Fruit fly (Drosophila melanogaster) whole organism, embryonic: ENCODE data around the gene Sfp33A4.
A peak's percentile ranks its signal among the peaks of the same experiment; 100 is the strongest.

ENCODE experiments used
- Atf-2 ChIP-seq: fragments of 200-800 bp; sonication (Bioruptor generic); optimal IDR thresholded peaks from 2 replicates; lab custom pipeline; 2016; ENCODE audit warnings: missing biosample characterization, missing genetic modification characterization
- B-H1 ChIP-seq: fragments of 200-800 bp; sonication (Bioruptor generic); IDR thresholded peaks from 3 replicates; pipeline ENCODE4 v1.3.6; 2022; ENCODE audit warnings: missing biosample characterization, missing genetic modification characterization
- CG10979 ChIP-seq: fragments of 200-800 bp; sonication (Bioruptor generic); optimal IDR thresholded peaks from 2 replicates; lab custom pipeline; 2018; ENCODE audit warnings: missing biosample characterization, mild to moderate bottlenecking, missing genetic modification characterization, moderate library complexity
- CG11560 ChIP-seq: fragments of 200-800 bp; sonication (Bioruptor generic); IDR thresholded peaks from 3 replicates; pipeline ENCODE4 v1.3.6; 2022; ENCODE audit warnings: missing biosample characterization, missing genetic modification characterization
- CG15073 ChIP-seq: fragments of 200-800 bp; sonication (Bioruptor generic); optimal IDR thresholded peaks from 2 replicates; lab custom pipeline; 2016; ENCODE audit warnings: missing biosample characterization, missing genetic modification characterization
- CG15514 ChIP-seq: fragments of 200-800 bp; sonication (Bioruptor generic); optimal IDR thresholded peaks from 3 replicates; lab custom pipeline; 2017; ENCODE audit warnings: missing biosample characterization, missing genetic modification characterization, mild to moderate bottlenecking, moderate library complexity, missing genetic modification reagents
- CG16863 ChIP-seq: fragments of 200-800 bp; sonication (Bioruptor generic); optimal IDR thresholded peaks from 3 replicates; lab custom pipeline; 2016; ENCODE audit warnings: missing biosample characterization, missing genetic modification characterization
- CG17912 ChIP-seq: fragments of 200-800 bp; sonication (Bioruptor generic); optimal IDR thresholded peaks from 2 replicates; lab custom pipeline; 2018; ENCODE audit warnings: missing biosample characterization, mild to moderate bottlenecking, missing genetic modification characterization
- CG18619 ChIP-seq: fragments of 200-800 bp; sonication (Bioruptor generic); optimal IDR thresholded peaks from 3 replicates; lab custom pipeline; 2017; ENCODE audit warnings: missing biosample characterization, mild to moderate bottlenecking, missing genetic modification characterization
- CG31388 ChIP-seq: fragments of 200-800 bp; sonication (Bioruptor generic); optimal IDR thresholded peaks from 2 replicates; lab custom pipeline; 2016; ENCODE audit warnings: missing biosample characterization, missing genetic modification characterization
- CG43689 ChIP-seq: fragments of 200-800 bp; sonication (Bioruptor generic); IDR thresholded peaks from 2 replicates; pipeline ENCODE4 v1.3.6; 2022; ENCODE audit warnings: missing biosample characterization, missing genetic modification characterization
- CG4730 ChIP-seq: fragments of 200-800 bp; sonication (Bioruptor generic); IDR thresholded peaks from 2 replicates; pipeline ENCODE4 v1.3.6; 2022; ENCODE audit warnings: missing biosample characterization, missing genetic modification characterization
- CG6683 ChIP-seq: fragments of 200-800 bp; sonication (Bioruptor generic); optimal IDR thresholded peaks from 2 replicates; lab custom pipeline; 2017; ENCODE audit warnings: missing biosample characterization, mild to moderate bottlenecking, missing genetic modification characterization, missing genetic modification reagents
- CG6689 ChIP-seq: fragments of 200-800 bp; sonication (Bioruptor generic); IDR thresholded peaks from 2 replicates; pipeline ENCODE4 v1.3.6; 2022; ENCODE audit warnings: missing biosample characterization, missing genetic modification characterization
- CG6791 ChIP-seq: fragments of 200-800 bp; sonication (Bioruptor generic); IDR thresholded peaks from 3 replicates; pipeline ENCODE4 v1.3.6; 2022; ENCODE audit warnings: missing biosample characterization, missing genetic modification characterization; ENCODE audit not compliant: partially characterized antibody
- CG6813 ChIP-seq: fragments of 200-800 bp; sonication (Bioruptor generic); optimal IDR thresholded peaks from 2 replicates; lab custom pipeline; 2017; ENCODE audit warnings: missing biosample characterization, missing genetic modification characterization, mild to moderate bottlenecking, moderate library complexity, missing genetic modification reagents
- CG7745 ChIP-seq: fragments of 200-800 bp; sonication (Bioruptor generic); optimal IDR thresholded peaks from 2 replicates; lab custom pipeline; 2018; ENCODE audit warnings: missing biosample characterization, mild to moderate bottlenecking, missing genetic modification characterization, moderate library complexity
- CG7963 ChIP-seq: fragments of 200-800 bp; sonication (Bioruptor generic); IDR thresholded peaks from 3 replicates; pipeline ENCODE4 v1.3.6; 2022; ENCODE audit warnings: missing biosample characterization, missing genetic modification characterization; ENCODE audit not compliant: partially characterized antibody
- CG8478 ChIP-seq: fragments of >200 bp; optimal IDR thresholded peaks from 2 replicates; lab custom pipeline; 2018
- CG8944 ChIP-seq: fragments of 200-800 bp; sonication (Bioruptor generic); optimal IDR thresholded peaks from 3 replicates; lab custom pipeline; 2016; ENCODE audit warnings: missing biosample characterization, missing genetic modification characterization
- CG9437 ChIP-seq: fragments of 200-800 bp; sonication (Bioruptor generic); optimal IDR thresholded peaks from 2 replicates; lab custom pipeline; 2018; ENCODE audit warnings: missing biosample characterization, mild to moderate bottlenecking, missing genetic modification characterization
- Dbx ChIP-seq: fragments of 200-800 bp; sonication (Bioruptor generic); IDR thresholded peaks from 3 replicates; pipeline ENCODE4 v1.3.6; 2022; ENCODE audit warnings: missing biosample characterization, missing genetic modification characterization
- Dfd ChIP-seq, 2 experiments: fragments of >200 bp; optimal IDR thresholded peaks; 2 replicates each; lab custom pipeline; 2017; ENCODE audit warnings: missing biosample characterization in 2 of 2, missing genetic modification characterization in 2 of 2
- E2f2 ChIP-seq: fragments of 200-800 bp; sonication (Bioruptor generic); IDR thresholded peaks from 2 replicates; pipeline ENCODE4 v1.3.6; 2022; ENCODE audit warnings: missing biosample characterization, missing genetic modification characterization
- Fer1 ChIP-seq: fragments of 200-800 bp; sonication (Bioruptor generic); optimal IDR thresholded peaks from 2 replicates; lab custom pipeline; 2017; ENCODE audit warnings: missing biosample characterization, mild to moderate bottlenecking, missing genetic modification characterization
- H2.0 ChIP-seq: fragments of 200-800 bp; sonication (Bioruptor generic); IDR thresholded peaks from 2 replicates; pipeline ENCODE4 v1.3.6; 2022; ENCODE audit warnings: missing biosample characterization, missing genetic modification characterization
- HLH3B ChIP-seq: fragments of 200-800 bp; sonication (Bioruptor generic); IDR thresholded peaks from 2 replicates; pipeline ENCODE4 v1.3.6; 2022; ENCODE audit warnings: missing biosample characterization, missing genetic modification characterization
- Hr78 ChIP-seq, 2 experiments: fragments of 200-800 bp in 1 of 2; fragments of >200 bp in 1 of 2; sonication (Bioruptor generic) in 1 of 2; optimal IDR thresholded peaks; 2 replicates each; lab custom pipeline; 2017 to 2019; ENCODE audit warnings: missing biosample characterization in 2 of 2, missing genetic modification characterization in 2 of 2, mild to moderate bottlenecking in 1 of 2, moderate library complexity in 1 of 2
- Lhr ChIP-seq: fragments of 200-800 bp; sonication (Bioruptor generic); optimal IDR thresholded peaks from 3 replicates; lab custom pipeline; 2017; ENCODE audit warnings: mild to moderate bottlenecking, missing biosample characterization, missing genetic modification reagents, missing genetic modification characterization
- Med ChIP-seq: fragments of 200-800 bp; sonication (Bioruptor generic); peaks from one replicate; lab custom pipeline; 2016; ENCODE audit warnings: missing biosample characterization, missing genetic modification characterization, mild to moderate bottlenecking, inconsistent platforms, moderate library complexity
- Meics ChIP-seq: fragments of 200-800 bp; sonication (Bioruptor generic); optimal IDR thresholded peaks from 2 replicates; lab custom pipeline; 2017; ENCODE audit warnings: missing biosample characterization, mild to moderate bottlenecking, missing genetic modification characterization
- Sox100B ChIP-seq: fragments of 200-800 bp; sonication (Bioruptor generic); optimal IDR thresholded peaks from 3 replicates; lab custom pipeline; 2018; ENCODE audit warnings: missing biosample characterization, mild to moderate bottlenecking, missing genetic modification characterization
- Spps ChIP-seq: fragments of 200-800 bp; sonication (Bioruptor generic); optimal IDR thresholded peaks from 2 replicates; lab custom pipeline; 2018; ENCODE audit warnings: missing biosample characterization, mild to moderate bottlenecking, missing genetic modification characterization
- Vsx1 ChIP-seq: fragments of 200-800 bp; sonication (Bioruptor generic); optimal IDR thresholded peaks from 2 replicates; lab custom pipeline; 2017; ENCODE audit warnings: missing biosample characterization, mild to moderate bottlenecking, missing genetic modification characterization, missing genetic modification reagents
- ac ChIP-seq: fragments of 200-800 bp; sonication (Bioruptor generic); optimal IDR thresholded peaks from 3 replicates; lab custom pipeline; 2017; ENCODE audit warnings: missing biosample characterization, mild to moderate bottlenecking, missing genetic modification characterization
- ase ChIP-seq: fragments of 200-800 bp; sonication (Bioruptor generic); IDR thresholded peaks from 3 replicates; pipeline ENCODE4 v1.3.6; 2022; ENCODE audit warnings: missing biosample characterization, missing genetic modification characterization
- bigmax ChIP-seq: fragments of 200-800 bp; sonication (Bioruptor generic); optimal IDR thresholded peaks from 2 replicates; lab custom pipeline; 2018; ENCODE audit warnings: missing biosample characterization, mild to moderate bottlenecking, missing genetic modification characterization
- btn ChIP-seq: fragments of 200-800 bp; sonication (Bioruptor generic); optimal IDR thresholded peaks from 2 replicates; lab custom pipeline; 2016; ENCODE audit warnings: missing biosample characterization, missing genetic modification characterization
- chif ChIP-seq, 2 experiments: fragments of 200-800 bp; sonication (Bioruptor generic); optimal IDR thresholded peaks; 3 replicates each; lab custom pipeline; 2016; ENCODE audit warnings: missing biosample characterization in 2 of 2, missing genetic modification characterization in 2 of 2
- grau ChIP-seq: fragments of 200-800 bp; optimal IDR thresholded peaks from 3 replicates; lab custom pipeline; 2019; ENCODE audit warnings: missing biosample characterization, mild to moderate bottlenecking, missing genetic modification characterization, moderate library complexity
- hbn ChIP-seq: fragments of 200-800 bp; sonication (Bioruptor generic); IDR thresholded peaks from 2 replicates; pipeline ENCODE4 v1.3.6; 2022; ENCODE audit warnings: missing biosample characterization, missing genetic modification characterization; ENCODE audit not compliant: partially characterized antibody
- hth ChIP-seq: fragments of >200 bp; optimal IDR thresholded peaks from 2 replicates; lab custom pipeline; 2017; ENCODE audit warnings: inconsistent platforms
- lov ChIP-seq, 2 experiments: fragments of 200-800 bp in 1 of 2; fragments of >200 bp in 1 of 2; sonication (Bioruptor generic) in 1 of 2; IDR thresholded peaks in 1 of 2; optimal IDR thresholded peaks in 1 of 2; 2 replicates in 1 of 2; 3 replicates in 1 of 2; pipeline versions ENCODE4 v1.3.6 to Lab custom; 2017 to 2022; ENCODE audit warnings: missing biosample characterization in 1 of 2, missing genetic modification characterization in 1 of 2
- nerfin-1 ChIP-seq: fragments of 200-800 bp; sonication (Bioruptor generic); optimal IDR thresholded peaks from 3 replicates; lab custom pipeline; 2019; ENCODE audit warnings: missing biosample characterization, mild to moderate bottlenecking, missing genetic modification characterization, moderate library complexity
- pb ChIP-seq: fragments of 200-800 bp; sonication (Bioruptor generic); optimal IDR thresholded peaks from 3 replicates; lab custom pipeline; 2016; ENCODE audit warnings: missing biosample characterization, missing genetic modification characterization
- pnt ChIP-seq: fragments of 200-800 bp; sonication (Bioruptor generic); optimal IDR thresholded peaks from 3 replicates; lab custom pipeline; 2016; ENCODE audit warnings: missing biosample characterization, missing genetic modification characterization
- psq ChIP-seq: fragments of 200-800 bp; sonication (Bioruptor generic); optimal IDR thresholded peaks from 2 replicates; lab custom pipeline; 2017; ENCODE audit warnings: missing biosample characterization, missing genetic modification characterization
- salm ChIP-seq: fragments of 200-800 bp; sonication (Bioruptor generic); optimal IDR thresholded peaks from 2 replicates; lab custom pipeline; 2018; ENCODE audit warnings: missing biosample characterization, mild to moderate bottlenecking, missing genetic modification characterization
- sima ChIP-seq: fragments of 200-800 bp; sonication (Bioruptor generic); optimal IDR thresholded peaks from 2 replicates; lab custom pipeline; 2016; ENCODE audit warnings: missing biosample characterization, missing genetic modification characterization
- tgo ChIP-seq: fragments of 200-800 bp; sonication (Bioruptor generic); IDR thresholded peaks from 3 replicates; pipeline ENCODE4 v1.3.6; 2022; ENCODE audit warnings: missing biosample characterization, missing genetic modification characterization
- vvl ChIP-seq: fragments of 200-800 bp; sonication (Bioruptor generic); IDR thresholded peaks from 2 replicates; pipeline ENCODE4 v1.3.6; 2022; ENCODE audit warnings: missing biosample characterization, missing genetic modification characterization

Gene Sfp33A4

dm6 chr2L:11813665-11814087 is 23.4 kb upstream of the Sfp33A4 start, which contains the start of gene CycY (continued):
- TF ChIP-seq H2.0 (no peak), chif (GFP tag; optimal IDR thresholded peaks at IDR 0.05; lab: Kevin White, UChicago) (no peak), CG10979 (tag; lab: Kevin White, UChicago) (no peak), CG7963 (0 out of 3 replicates have a peak, but pooled peaks have one; percentile 21), Fer1 (GFP tag; lab: Kevin White, UChicago) (no peak), Spps (peak; percentile 15), CG31388 (no peak), tgo (GFP tag; lab: Robert Waterston, UW) (no peak), Vsx1 (GFP tag; lab: Kevin White, UChicago) (peak; percentile 5), grau (tag; lab: Kevin White, UChicago) (peak; percentile 24), CG15514 (peak; percentile 39), Sox100B (no peak), sima (no peak), psq (GFP tag; lab: Kevin White, UChicago) (no peak), Dfd (GFP tag; optimal IDR thresholded peaks at IDR 0.05; lab: Kevin White, UChicago) (no peak), CG11560 (tag; lab: Robert Waterston, UW) (no peak), pnt (GFP tag; lab: Kevin White, UChicago) (no peak), hth (lab: Kevin White, UChicago) (no peak), ac (GFP tag; lab: Kevin White, UChicago) (no peak), pb (GFP tag; lab: Kevin White, UChicago) (no peak), Hr78 (GFP tag; optimal IDR thresholded peaks at IDR 0.05; lab: Kevin White, UChicago) (no peak), salm (tag; lab: Kevin White, UChicago) (no peak), CG8478 (no peak), btn (GFP tag; lab: Kevin White, UChicago) (no peak), E2f2 (GFP tag; lab: Robert Waterston, UW) (peak; percentile 94), ase (no peak), CG15073 (GFP tag; lab: Kevin White, UChicago) (no peak), CG6813 (no peak), CG6689 (GFP tag; lab: Robert Waterston, UW) (no peak), CG6791 (GFP tag; lab: Robert Waterston, UW) (0 out of 3 replicates have a peak, but pooled peaks have one; percentile 39), Dbx (GFP tag; lab: Robert Waterston, UW) (no peak), CG6683 (GFP tag; lab: Kevin White, UChicago) (no peak), CG8944 (GFP tag; lab: Kevin White, UChicago) (no peak), vvl (no peak), Med (peak; percentile 80), Lhr (peak; percentile 78), CG43689 (GFP tag; lab: Robert Waterston, UW) (no peak), HLH3B (GFP tag; lab: Robert Waterston, UW) (no peak), CG17912 (no peak), hbn (GFP tag; lab: Robert Waterston, UW) (peak; percentile 66), Meics (GFP tag; lab: Kevin White, UChicago) (no peak), CG18619 (GFP tag; lab: Kevin White, UChicago) (no peak), B-H1 (GFP tag; lab: Robert Waterston, UW) (no peak), bigmax (GFP tag; lab: Kevin White, UChicago) (no peak), nerfin-1 (peak; percentile 27), CG7745 (tag; lab: Kevin White, UChicago) (no peak), CG4730 (GFP tag; lab: Robert Waterston, UW) (no peak), Atf-2 (GFP tag; lab: Kevin White, UChicago) (no peak), CG9437 (GFP tag; lab: Kevin White, UChicago) (no peak), lov (optimal IDR thresholded peaks at IDR 0.05; lab: Kevin White, UChicago) (no peak), lov (GFP tag; IDR thresholded peaks at IDR 0.05; lab: Robert Waterston, UW) (no peak), CG16863 (GFP tag; lab: Kevin White, UChicago) (no peak)
